Worm (Caenorhabditis elegans): Measurements from ENCODE around the gene hda-5.

DNA sequence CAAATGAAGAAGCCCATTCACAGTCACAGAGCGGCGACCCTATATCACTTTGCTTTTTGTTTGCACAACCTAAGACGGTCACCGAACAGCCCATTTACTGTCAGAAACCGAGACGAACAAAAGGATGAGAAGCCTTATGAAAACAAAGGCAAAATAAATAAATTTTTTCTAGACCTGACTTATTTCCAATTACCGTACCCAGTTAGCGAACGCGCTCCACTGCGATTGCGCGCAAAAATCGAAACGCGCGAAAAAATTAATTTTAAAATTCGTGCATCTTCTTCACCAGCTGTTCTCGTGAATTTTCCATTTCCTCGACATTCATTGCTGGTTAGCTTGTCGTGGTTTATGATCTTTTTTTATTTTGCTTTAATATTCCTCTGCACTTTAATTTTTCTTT is 16.3 kb upstream of the hda-5 start, which contains the start of gene F43G6.16:
- TF ChIP-seq ztf-1 (GFP tag; conservative IDR thresholded peaks at IDR 0.05) (no peak), ZK546.5 (tag; optimal IDR thresholded peaks at IDR 0.05) (no peak), elt-1 (tag; optimal IDR thresholded peaks at IDR 0.05) (no peak), nhr-77 (tag; optimal IDR thresholded peaks at IDR 0.05) (no peak), nhr-11 (tag; optimal IDR thresholded peaks at IDR 0.05) (no peak), nhr-6 (tag; optimal IDR thresholded peaks at IDR 0.05) (no peak), nhr-12 (tag; optimal IDR thresholded peaks at IDR 0.05) (no peak), nhr-21 (tag; optimal IDR thresholded peaks at IDR 0.05) (no peak), nhr-237 (tag; optimal IDR thresholded peaks at IDR 0.05) (no peak)

All from whole organism, L2 larva.